Worm (Caenorhabditis elegans) whole organism, late embryonic: ENCODE data around the gene wrt-4.

Experiments
- F13H6.1 ChIP-seq: sonication (generic microtip); optimal IDR thresholded peaks from 2 replicates; lab custom pipeline; 2016; ENCODE audit warnings: missing genetic modification characterization, missing compliant biosample characterization
- K02D7.2 ChIP-seq: sonication (generic microtip); optimal IDR thresholded peaks from 2 replicates; lab custom pipeline; 2017; ENCODE audit warnings: mild to moderate bottlenecking, missing genetic modification characterization, missing compliant biosample characterization
- T23F11.4 ChIP-seq: fragments of 200-800 bp; sonication (Bioruptor generic); optimal IDR thresholded peaks from 2 replicates; lab custom pipeline; 2018; ENCODE audit warnings: mild to moderate bottlenecking, missing genetic modification characterization, missing compliant biosample characterization
- Y22D7AL.16 ChIP-seq: sonication (generic microtip); optimal IDR thresholded peaks from 2 replicates; lab custom pipeline; 2016; ENCODE audit warnings: missing genetic modification characterization, missing compliant biosample characterization
- ama-1 ChIP-seq: fragments of 150-350 bp; optimal IDR thresholded peaks from 2 replicates; lab custom pipeline; 2014
- ceh-14 ChIP-seq: sonication (generic microtip); optimal IDR thresholded peaks from 2 replicates; lab custom pipeline; 2016; ENCODE audit warnings: missing genotype, missing genetic modification characterization, missing compliant biosample characterization
- ceh-18 ChIP-seq: sonication (generic microtip); optimal IDR thresholded peaks from 2 replicates; lab custom pipeline; 2016; ENCODE audit warnings: missing genetic modification characterization, missing compliant biosample characterization
- ceh-2 ChIP-seq: sonication (generic microtip); optimal IDR thresholded peaks from 2 replicates; lab custom pipeline; 2016; ENCODE audit warnings: missing genotype, missing genetic modification characterization, missing compliant biosample characterization
- ceh-22 ChIP-seq: sonication (generic microtip); optimal IDR thresholded peaks from 2 replicates; lab custom pipeline; 2017; ENCODE audit warnings: missing biosample characterization, missing genetic modification characterization
- ceh-24 ChIP-seq: sonication (generic microtip); optimal IDR thresholded peaks from 2 replicates; lab custom pipeline; 2016; ENCODE audit warnings: mild to moderate bottlenecking, missing genetic modification characterization, missing compliant biosample characterization
- ceh-34 ChIP-seq: sonication (generic microtip); optimal IDR thresholded peaks from 2 replicates; lab custom pipeline; 2016; ENCODE audit warnings: mild to moderate bottlenecking, missing genetic modification characterization, missing compliant biosample characterization
- ceh-45 ChIP-seq: fragments of 200-800 bp; sonication (Bioruptor generic); IDR thresholded peaks from 2 replicates; pipeline ENCODE4 v1.3.6; 2022; ENCODE audit warnings: missing genetic modification reagents, missing genetic modification characterization, missing compliant biosample characterization
- dmd-4 ChIP-seq: sonication (generic microtip); optimal IDR thresholded peaks from 2 replicates; lab custom pipeline; 2016; ENCODE audit warnings: borderline replicate concordance, missing genetic modification characterization, missing compliant biosample characterization
- dve-1 ChIP-seq: sonication (generic microtip); optimal IDR thresholded peaks from 2 replicates; lab custom pipeline; 2017; ENCODE audit warnings: antibody characterized with exemption, mild to moderate bottlenecking, missing genetic modification characterization, missing compliant biosample characterization
- elt-2 ChIP-seq: sonication (generic microtip); optimal IDR thresholded peaks from 2 replicates; lab custom pipeline; 2016; ENCODE audit warnings: missing genetic modification reagents, missing genetic modification characterization, missing compliant biosample characterization
- fkh-10 ChIP-seq: fragments of 150-350 bp; optimal IDR thresholded peaks from 2 replicates; lab custom pipeline; 2014; ENCODE audit warnings: missing biosample characterization, missing genetic modification reagents, missing genetic modification characterization
- fkh-6 ChIP-seq: sonication (generic microtip); optimal IDR thresholded peaks from 2 replicates; lab custom pipeline; 2016; ENCODE audit warnings: missing genetic modification characterization, missing compliant biosample characterization
- hlh-13 ChIP-seq: fragments of 200-800 bp; sonication (Bioruptor generic); optimal IDR thresholded peaks from 2 replicates; lab custom pipeline; 2018; ENCODE audit warnings: mild to moderate bottlenecking, missing genetic modification characterization, missing compliant biosample characterization
- hlh-8 ChIP-seq: sonication (generic microtip); optimal IDR thresholded peaks from 2 replicates; lab custom pipeline; 2016; ENCODE audit warnings: missing genotype, missing genetic modification characterization, missing compliant biosample characterization
- nhr-232 ChIP-seq: sonication (generic microtip); optimal IDR thresholded peaks from 2 replicates; lab custom pipeline; 2016; ENCODE audit warnings: missing genetic modification characterization, missing compliant biosample characterization
- npax-4 ChIP-seq: sonication (generic microtip); optimal IDR thresholded peaks from 2 replicates; lab custom pipeline; 2016; ENCODE audit warnings: missing genetic modification characterization, missing compliant biosample characterization
- odd-2 ChIP-seq: sonication (generic microtip); optimal IDR thresholded peaks from 2 replicates; lab custom pipeline; 2017; ENCODE audit warnings: antibody characterized with exemption, mild to moderate bottlenecking, missing genetic modification characterization, missing compliant biosample characterization
- pag-3 ChIP-seq: sonication (generic microtip); optimal IDR thresholded peaks from 2 replicates; lab custom pipeline; 2016; ENCODE audit warnings: missing compliant biosample characterization, missing genetic modification characterization, borderline replicate concordance
- pat-9 ChIP-seq: fragments of 200-800 bp; sonication (Bioruptor generic); optimal IDR thresholded peaks from 2 replicates; lab custom pipeline; 2018; ENCODE audit warnings: mild to moderate bottlenecking, missing genetic modification characterization, moderate library complexity, missing compliant biosample characterization
- pax-1 ChIP-seq: fragments of 150-350 bp; optimal IDR thresholded peaks from 2 replicates; lab custom pipeline; 2014; ENCODE audit warnings: missing biosample characterization, missing genetic modification characterization
- pha-2 ChIP-seq: sonication (generic microtip); optimal IDR thresholded peaks from 2 replicates; lab custom pipeline; 2017; ENCODE audit warnings: mild to moderate bottlenecking, missing genetic modification characterization, missing compliant biosample characterization
- pha-4 ChIP-seq: fragments of 150-350 bp; optimal IDR thresholded peaks from 2 replicates; lab custom pipeline; 2018; ENCODE audit warnings: missing biosample characterization, missing genetic modification reagents, missing genetic modification characterization
- pros-1 ChIP-seq: fragments of 150-350 bp; optimal IDR thresholded peaks from 2 replicates; lab custom pipeline; 2014; ENCODE audit warnings: missing biosample characterization, missing genetic modification reagents, missing genetic modification characterization
- sdc-2 ChIP-seq: sonication (generic microtip); optimal IDR thresholded peaks from 2 replicates; lab custom pipeline; 2016; ENCODE audit warnings: missing genotype, missing genetic modification characterization, missing compliant biosample characterization
- sox-4 ChIP-seq: sonication (generic microtip); optimal IDR thresholded peaks from 2 replicates; lab custom pipeline; 2017; ENCODE audit warnings: mild to moderate bottlenecking, missing genetic modification characterization, inconsistent platforms, missing compliant biosample characterization
- ttx-3 ChIP-seq: sonication (generic microtip); optimal IDR thresholded peaks from 2 replicates; lab custom pipeline; 2016; ENCODE audit warnings: missing genetic modification reagents, missing genetic modification characterization, missing compliant biosample characterization
- unc-3 ChIP-seq, 2 experiments: fragments of 200-800 bp in 1 of 2; sonication (Bioruptor generic) in 1 of 2; sonication (generic microtip) in 1 of 2; conservative IDR thresholded peaks in 1 of 2; optimal IDR thresholded peaks in 1 of 2; 2 replicates each; pipeline versions ENCODE4 v1.3.6 to Lab custom; 2016 to 2022; ENCODE audit warnings: missing compliant biosample characterization in 2 of 2, missing genetic modification characterization in 2 of 2, missing genetic modification reagents in 1 of 2
- unc-42 ChIP-seq: sonication (generic microtip); optimal IDR thresholded peaks from 2 replicates; lab custom pipeline; 2016; ENCODE audit warnings: missing genotype, missing genetic modification characterization, missing compliant biosample characterization
- ztf-16 ChIP-seq: sonication (generic microtip); optimal IDR thresholded peaks from 2 replicates; lab custom pipeline; 2017; ENCODE audit warnings: missing genetic modification characterization, missing compliant biosample characterization

Gene wrt-4

DNA sequence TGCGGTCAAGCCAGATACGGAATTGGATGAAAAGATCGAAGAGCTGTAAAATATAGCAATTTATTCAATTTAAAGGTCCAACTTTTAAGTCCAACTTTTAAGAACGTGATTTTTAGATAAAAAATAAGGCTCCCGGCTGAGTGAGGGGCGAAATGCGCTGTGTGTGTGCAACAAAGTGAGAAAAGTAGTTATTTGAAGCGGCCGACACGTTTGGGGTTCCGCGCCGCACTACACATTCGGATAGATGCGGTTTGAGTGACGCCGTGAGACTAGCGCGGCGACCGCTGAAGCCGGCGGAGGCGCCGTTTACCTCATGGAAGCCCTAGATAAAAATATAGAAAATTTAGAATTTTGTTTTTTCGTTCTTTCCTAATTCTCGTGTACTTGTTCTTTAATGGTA, 13.7 kb upstream of the wrt-4 start:
- TF ChIP-seq fkh-6, result no peak
- TF ChIP-seq ceh-22, result no peak
- TF ChIP-seq npax-4 (tag; lab: Kevin White, UChicago), result no peak
- no peak for TF ChIP-seq sox-4 (tag; lab: Kevin White, UChicago)
- TF ChIP-seq ceh-2 (tag; lab: Kevin White, UChicago), result no peak
- no peak for TF ChIP-seq sdc-2 (tag; lab: Kevin White, UChicago)
- TF ChIP-seq F13H6.1 (tag; lab: Kevin White, UChicago), result no peak
- no peak for TF ChIP-seq ceh-14
- no peak for TF ChIP-seq pat-9 (tag; lab: Kevin White, UChicago)
- no peak for TF ChIP-seq ceh-18 (tag; lab: Kevin White, UChicago)

- TF ChIP-seq pha-4 (tag; lab: Kevin White, UChicago) (no peak), elt-2 (peak; percentile 4)
Observed at ce11 chrX:15769895-15770559, 13.0 kb upstream of the wrt-4 start.

DNA sequence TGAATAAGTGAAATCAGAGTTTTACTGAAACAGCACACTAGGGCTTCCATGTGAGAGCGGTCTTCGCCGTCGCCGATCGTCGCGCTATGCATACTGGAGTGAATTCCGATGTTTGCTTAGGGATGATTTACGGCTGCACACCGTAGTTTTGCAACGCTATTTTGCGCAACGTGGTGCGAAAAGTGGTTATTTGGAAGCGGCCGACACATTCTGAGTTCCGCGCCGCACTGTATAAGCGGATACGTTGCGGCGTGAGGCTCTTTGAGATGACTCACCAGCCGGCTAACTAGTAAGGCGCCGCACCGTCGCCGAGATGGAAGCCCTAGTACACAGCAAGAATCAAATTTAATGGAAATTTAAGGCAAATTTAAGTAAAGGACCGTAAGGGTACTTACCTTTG, 11.5 kb upstream of the wrt-4 start:
- TF ChIP-seq Y22D7AL.16 (tag; lab: Kevin White, UChicago) (no peak), T23F11.4 (GFP tag; lab: Kevin White, UChicago) (no peak), unc-42 (tag; lab: Kevin White, UChicago) (no peak), F13H6.1 (tag; lab: Kevin White, UChicago) (no peak), ceh-18 (tag; lab: Kevin White, UChicago) (no peak), nhr-232 (tag; lab: Kevin White, UChicago) (no peak), unc-3 (GFP tag; conservative IDR thresholded peaks at IDR 0.05; lab: Robert Waterston, UW) (no peak), unc-3 (tag; optimal IDR thresholded peaks at IDR 0.05; lab: Kevin White, UChicago) (no peak)

ce11 chrX:15766861-15767260, 9.8 kb upstream of the wrt-4 start:
- TF ChIP-seq pax-1 (tag; lab: Kevin White, UChicago), result no peak
- TF ChIP-seq hlh-8 (tag; lab: Kevin White, UChicago), result no peak
- no peak for TF ChIP-seq ttx-3 (tag; lab: Kevin White, UChicago)
- TF ChIP-seq ceh-14, result no peak
- no peak for TF ChIP-seq dmd-4 (tag; lab: Kevin White, UChicago)
- no peak for TF ChIP-seq nhr-232 (tag; lab: Kevin White, UChicago)
- TF ChIP-seq ztf-16 (tag; lab: Kevin White, UChicago), result no peak
- no peak for TF ChIP-seq unc-3 (GFP tag; conservative IDR thresholded peaks at IDR 0.05; lab: Robert Waterston, UW)
- no peak for TF ChIP-seq unc-3 (tag; optimal IDR thresholded peaks at IDR 0.05; lab: Kevin White, UChicago)
- TF ChIP-seq pag-3 (tag; lab: Kevin White, UChicago), result no peak
- no peak for TF ChIP-seq ama-1
- TF ChIP-seq ceh-34 (tag; lab: Kevin White, UChicago), result no peak
- no peak for TF ChIP-seq T23F11.4 (GFP tag; lab: Kevin White, UChicago)
- TF ChIP-seq hlh-13 (GFP tag; lab: Kevin White, UChicago), result no peak
- TF ChIP-seq dve-1 (tag; lab: Kevin White, UChicago), result no peak
- TF ChIP-seq odd-2 (tag; lab: Kevin White, UChicago), result no peak
- no peak for TF ChIP-seq ceh-24 (tag; lab: Kevin White, UChicago)
- TF ChIP-seq pha-2 (tag; lab: Kevin White, UChicago), result no peak

ce11 chrX:15766147-15766546, 9.1 kb upstream of the wrt-4 start, which contains the start of gene bus-17:
Gene bus-17 (minus strand): TSS chrX:15766354.
- TF ChIP-seq K02D7.2 (tag; lab: Kevin White, UChicago) (no peak), ceh-24 (tag; lab: Kevin White, UChicago) (no peak), elt-2 (no peak), ceh-2 (tag; lab: Kevin White, UChicago) (no peak), fkh-10 (GFP tag; lab: Kevin White, UChicago) (no peak), ceh-45 (GFP tag; lab: Robert Waterston, UW) (no peak), hlh-13 (GFP tag; lab: Kevin White, UChicago) (no peak), dve-1 (tag; lab: Kevin White, UChicago) (no peak), pag-3 (tag; lab: Kevin White, UChicago) (no peak), pros-1 (no peak), ama-1 (no peak)
